Fruit fly (Drosophila melanogaster): Measurements from ENCODE around the gene Ag5r2.
A peak's percentile ranks its signal among the peaks of the same experiment; 100 is the strongest.

The Ag5r2 gene

dm6 chrX:14825470-14825787 is 41.6 kb upstream of the Ag5r2 start:
- TF ChIP-seq CG32121 (GFP tag; IDR thresholded peaks at IDR 0.05): no peak
- TF ChIP-seq CG9948 (tag; optimal IDR thresholded peaks at IDR 0.05): no peak
- no peak for TF ChIP-seq CG4496 (GFP tag; IDR thresholded peaks at IDR 0.05)
- TF ChIP-seq fd96Ca (GFP tag; IDR thresholded peaks at IDR 0.05): no peak
- TF ChIP-seq EcR (GFP tag; optimal IDR thresholded peaks at IDR 0.05): no peak
- no peak for TF ChIP-seq CG8159 (tag; optimal IDR thresholded peaks at IDR 0.05)
- no peak for TF ChIP-seq CG34367 (tag; optimal IDR thresholded peaks at IDR 0.05)
- TF ChIP-seq CG15710 (tag; optimal IDR thresholded peaks at IDR 0.05): no peak
- TF ChIP-seq Snoo (tag; optimal IDR thresholded peaks at IDR 0.05): no peak
- no peak for TF ChIP-seq CG10348 (GFP tag; IDR thresholded peaks at IDR 0.05)
- no peak for TF ChIP-seq gl (tag; optimal IDR thresholded peaks at IDR 0.05)
- TF ChIP-seq CG13204 (GFP tag; optimal IDR thresholded peaks at IDR 0.05): no peak

DNA sequence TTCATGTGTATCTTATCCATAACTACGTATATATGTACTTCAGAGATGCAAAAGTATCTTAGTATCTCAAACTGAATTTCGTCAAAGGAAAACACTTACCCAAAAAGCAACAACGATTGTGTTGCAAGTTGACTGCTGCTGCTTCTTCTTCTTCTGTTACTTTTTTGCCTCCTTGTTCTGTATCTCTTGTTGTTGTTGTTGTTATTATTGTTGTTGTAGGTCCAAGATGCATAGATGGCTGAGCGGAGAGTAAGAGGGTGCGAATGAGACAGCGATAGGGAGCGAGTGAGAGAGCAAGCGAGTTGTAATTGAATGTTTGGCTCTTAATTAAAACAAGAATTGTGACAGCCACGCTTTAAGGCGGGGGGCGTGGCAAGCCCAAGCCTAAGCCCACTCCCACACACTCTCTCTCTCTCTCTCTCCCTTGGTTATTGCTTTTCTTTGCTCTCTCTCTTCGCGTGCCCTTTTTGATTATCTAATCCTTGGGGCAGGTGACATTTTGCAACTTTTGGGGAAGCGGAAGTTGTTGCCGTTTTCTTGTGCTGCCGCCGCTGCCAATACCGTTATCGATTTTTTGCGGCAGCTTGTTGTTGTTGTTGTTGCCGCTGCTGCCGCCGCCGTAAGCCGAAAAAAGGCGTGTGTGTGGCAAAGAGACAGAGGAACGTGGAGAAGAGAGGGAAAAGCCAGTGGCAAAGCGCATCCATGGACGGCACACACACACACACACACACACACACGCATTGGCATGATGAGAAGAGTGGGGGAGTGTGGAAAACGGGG is 41.0 kb upstream of the Ag5r2 start:
- no peak for TF ChIP-seq D1 (tag; optimal IDR thresholded peaks at IDR 0.05)
- TF ChIP-seq CG17806 (tag; optimal IDR thresholded peaks at IDR 0.05): no peak
- 0 out of 3 replicates have a peak, but pooled peaks have one; percentile 7 for TF ChIP-seq CG4496 (GFP tag; IDR thresholded peaks at IDR 0.05)
- TF ChIP-seq Ets98B (GFP tag; IDR thresholded peaks at IDR 0.05): no peak

dm6 chrX:14812239-14812638 is 28.4 kb upstream of the Ag5r2 start:
- TF ChIP-seq CG17806 (tag; optimal IDR thresholded peaks at IDR 0.05): peak; percentile 9
- TF ChIP-seq CG8159 (tag; optimal IDR thresholded peaks at IDR 0.05): no peak
- no peak for TF ChIP-seq CG13204 (GFP tag; optimal IDR thresholded peaks at IDR 0.05)
- TF ChIP-seq Pif1B (GFP tag; optimal IDR thresholded peaks at IDR 0.05): no peak
- TF ChIP-seq Snoo (tag; optimal IDR thresholded peaks at IDR 0.05): no peak
- peak; percentile 78; the same call in 2 of the 3 replicates for TF ChIP-seq CG4496 (GFP tag; IDR thresholded peaks at IDR 0.05)
- TF ChIP-seq CG9948 (tag; optimal IDR thresholded peaks at IDR 0.05): no peak
- TF ChIP-seq Ets98B (GFP tag; IDR thresholded peaks at IDR 0.05): peak; percentile 83
- TF ChIP-seq CG34367 (tag; optimal IDR thresholded peaks at IDR 0.05): no peak
- TF ChIP-seq fd96Ca (GFP tag; IDR thresholded peaks at IDR 0.05): peak; percentile 74
- no peak for TF ChIP-seq CG15710 (tag; optimal IDR thresholded peaks at IDR 0.05)
- peak; percentile 33; the same call in 1 of the 2 replicates for TF ChIP-seq CG12605 (GFP tag; IDR thresholded peaks at IDR 0.05)
- no peak for TF ChIP-seq D1 (tag; optimal IDR thresholded peaks at IDR 0.05)
- TF ChIP-seq gl (tag; optimal IDR thresholded peaks at IDR 0.05): no peak
- peak; percentile 70 for TF ChIP-seq CG32121 (GFP tag; IDR thresholded peaks at IDR 0.05)
- TF ChIP-seq CG10348 (GFP tag; IDR thresholded peaks at IDR 0.05): no peak
- TF ChIP-seq CG8301 (tag; optimal IDR thresholded peaks at IDR 0.05): peak; percentile 53
- TF ChIP-seq CG14655 (GFP tag; optimal IDR thresholded peaks at IDR 0.05): peak; percentile 61
- no peak for TF ChIP-seq rn (GFP tag; IDR thresholded peaks at IDR 0.05)
- TF ChIP-seq Pif1A (GFP tag; optimal IDR thresholded peaks at IDR 0.05): no peak
- TF ChIP-seq EcR (GFP tag; optimal IDR thresholded peaks at IDR 0.05): no peak

- peak; percentile 3 for TF ChIP-seq CG15710 (tag; optimal IDR thresholded peaks at IDR 0.05)
- no peak for TF ChIP-seq CG8301 (tag; optimal IDR thresholded peaks at IDR 0.05)
- peak; percentile 17 for TF ChIP-seq CG9948 (tag; optimal IDR thresholded peaks at IDR 0.05)
- peak; percentile 34 for TF ChIP-seq EcR (GFP tag; optimal IDR thresholded peaks at IDR 0.05)
- TF ChIP-seq CG8159 (tag; optimal IDR thresholded peaks at IDR 0.05): peak; percentile 33
- peak; percentile 13 for TF ChIP-seq CG17806 (tag; optimal IDR thresholded peaks at IDR 0.05)
- TF ChIP-seq fd96Ca (GFP tag; IDR thresholded peaks at IDR 0.05): no peak
- TF ChIP-seq CG10348 (GFP tag; IDR thresholded peaks at IDR 0.05): no peak
- peak; percentile 25 for TF ChIP-seq CG14655 (GFP tag; optimal IDR thresholded peaks at IDR 0.05)
- TF ChIP-seq Pif1A (GFP tag; optimal IDR thresholded peaks at IDR 0.05): no peak
- TF ChIP-seq CG12605 (GFP tag; IDR thresholded peaks at IDR 0.05): no peak
- no peak for TF ChIP-seq CG13204 (GFP tag; optimal IDR thresholded peaks at IDR 0.05)
- TF ChIP-seq CG4496 (GFP tag; IDR thresholded peaks at IDR 0.05): 0 out of 3 replicates have a peak, but pooled peaks have one; percentile 18
- no peak for TF ChIP-seq Snoo (tag; optimal IDR thresholded peaks at IDR 0.05)
Measured at dm6 chrX:14810433-14810832, 26.6 kb upstream of the Ag5r2 start.

DNA sequence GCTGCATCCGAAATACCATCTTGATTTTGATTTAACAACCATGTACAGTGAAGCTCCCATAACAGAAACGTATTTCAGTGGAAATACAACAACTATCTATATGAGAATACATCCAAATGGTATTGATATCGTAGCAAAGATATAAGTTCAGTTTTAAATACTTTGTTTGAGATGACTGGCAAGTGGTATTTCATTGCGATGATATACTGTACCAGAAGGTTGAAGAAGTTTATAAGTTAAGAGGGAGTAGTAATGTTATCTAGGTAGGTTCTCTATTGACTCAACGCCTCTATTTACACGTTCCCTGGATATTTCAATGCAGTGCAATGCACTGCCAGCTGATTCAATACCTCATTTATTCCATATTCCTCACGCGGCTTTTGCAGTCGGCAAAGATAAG is 21.8 kb upstream of the Ag5r2 start:
- no peak for TF ChIP-seq CG15710 (tag; optimal IDR thresholded peaks at IDR 0.05)
- TF ChIP-seq CG9948 (tag; optimal IDR thresholded peaks at IDR 0.05): no peak
- no peak for TF ChIP-seq EcR (GFP tag; optimal IDR thresholded peaks at IDR 0.05)
- TF ChIP-seq Snoo (tag; optimal IDR thresholded peaks at IDR 0.05): no peak
- peak; percentile 15 for TF ChIP-seq CG8301 (tag; optimal IDR thresholded peaks at IDR 0.05)
- TF ChIP-seq Pif1B (GFP tag; optimal IDR thresholded peaks at IDR 0.05): peak; percentile 9
- no peak for TF ChIP-seq CG8159 (tag; optimal IDR thresholded peaks at IDR 0.05)
- TF ChIP-seq rn (GFP tag; IDR thresholded peaks at IDR 0.05): no peak
- TF ChIP-seq CG4496 (GFP tag; IDR thresholded peaks at IDR 0.05): peak; percentile 62
- TF ChIP-seq CG10348 (GFP tag; IDR thresholded peaks at IDR 0.05): no peak
- TF ChIP-seq Ets98B (GFP tag; IDR thresholded peaks at IDR 0.05): peak; percentile 19; the same call in 1 of the 2 replicates
- TF ChIP-seq CG14655 (GFP tag; optimal IDR thresholded peaks at IDR 0.05): no peak
- no peak for TF ChIP-seq D1 (tag; optimal IDR thresholded peaks at IDR 0.05)
- TF ChIP-seq CG17806 (tag; optimal IDR thresholded peaks at IDR 0.05): no peak
- no peak for TF ChIP-seq gl (tag; optimal IDR thresholded peaks at IDR 0.05)
- no peak for TF ChIP-seq CG13204 (GFP tag; optimal IDR thresholded peaks at IDR 0.05)
- TF ChIP-seq CG34367 (tag; optimal IDR thresholded peaks at IDR 0.05): no peak
- TF ChIP-seq Pif1A (GFP tag; optimal IDR thresholded peaks at IDR 0.05): peak; percentile 18
- no peak for TF ChIP-seq fd96Ca (GFP tag; IDR thresholded peaks at IDR 0.05)

- no peak for TF ChIP-seq Snoo (tag; optimal IDR thresholded peaks at IDR 0.05)
- TF ChIP-seq CG13204 (GFP tag; optimal IDR thresholded peaks at IDR 0.05): no peak
- no peak for TF ChIP-seq CG10348 (GFP tag; IDR thresholded peaks at IDR 0.05)
- TF ChIP-seq CG14655 (GFP tag; optimal IDR thresholded peaks at IDR 0.05): no peak
- no peak for TF ChIP-seq CG34367 (tag; optimal IDR thresholded peaks at IDR 0.05)
- no peak for TF ChIP-seq EcR (GFP tag; optimal IDR thresholded peaks at IDR 0.05)
- TF ChIP-seq Pif1B (GFP tag; optimal IDR thresholded peaks at IDR 0.05): no peak
- TF ChIP-seq CG12605 (GFP tag; IDR thresholded peaks at IDR 0.05): no peak
- TF ChIP-seq CG8159 (tag; optimal IDR thresholded peaks at IDR 0.05): no peak
- no peak for TF ChIP-seq CG17806 (tag; optimal IDR thresholded peaks at IDR 0.05)
- no peak for TF ChIP-seq CG32121 (GFP tag; IDR thresholded peaks at IDR 0.05)
- no peak for TF ChIP-seq fd96Ca (GFP tag; IDR thresholded peaks at IDR 0.05)
- no peak for TF ChIP-seq CG15710 (tag; optimal IDR thresholded peaks at IDR 0.05)
- no peak for TF ChIP-seq Pif1A (GFP tag; optimal IDR thresholded peaks at IDR 0.05)
- TF ChIP-seq CG9948 (tag; optimal IDR thresholded peaks at IDR 0.05): no peak
- TF ChIP-seq rn (GFP tag; IDR thresholded peaks at IDR 0.05): no peak
- no peak for TF ChIP-seq CG8301 (tag; optimal IDR thresholded peaks at IDR 0.05)
- no peak for TF ChIP-seq Ets98B (GFP tag; IDR thresholded peaks at IDR 0.05)
- TF ChIP-seq D1 (tag; optimal IDR thresholded peaks at IDR 0.05): no peak
- no peak for TF ChIP-seq gl (tag; optimal IDR thresholded peaks at IDR 0.05)
Measured at dm6 chrX:14802611-14803110, 18.8 kb upstream of the Ag5r2 start.
